Worm (Caenorhabditis elegans) whole organism, midembryonic: ENCODE results near the gene K01D12.20.

Experiments
- T22C8.4 ChIP-seq: fragments of 200-800 bp; sonication (Bioruptor generic); IDR thresholded peaks from 2 replicates; pipeline ENCODE4 v1.3.6; 2022; ENCODE audit warnings: missing genetic modification characterization, missing compliant biosample characterization
- cog-1 ChIP-seq: sonication (generic microtip); optimal IDR thresholded peaks from 2 replicates; lab custom pipeline; 2016; ENCODE audit warnings: missing genetic modification characterization, missing compliant biosample characterization
- flt-1 ChIP-seq: fragments of 200-800 bp; sonication (Bioruptor generic); IDR thresholded peaks from 2 replicates; pipeline ENCODE4 v1.3.6; 2022; ENCODE audit warnings: missing genetic modification characterization, missing compliant biosample characterization
- klf-2 ChIP-seq: fragments of 200-800 bp; sonication (Bioruptor generic); conservative IDR thresholded peaks from 2 replicates; pipeline ENCODE4 v1.3.6; 2022; ENCODE audit warnings: missing genetic modification reagents, missing genetic modification characterization, missing compliant biosample characterization
- med-1 ChIP-seq: sonication (generic microtip); optimal IDR thresholded peaks from 2 replicates; lab custom pipeline; 2017; ENCODE audit warnings: missing genetic modification characterization, mild to moderate bottlenecking, missing compliant biosample characterization, antibody characterized with exemption, missing genetic modification reagents; ENCODE audit not compliant: insufficient read depth
- ref-1 ChIP-seq: fragments of 200-800 bp; sonication (Bioruptor generic); conservative IDR thresholded peaks from 2 replicates; pipeline ENCODE4 v1.3.6; 2022; ENCODE audit warnings: missing genetic modification reagents, missing genetic modification characterization, missing compliant biosample characterization
- tab-1 ChIP-seq: fragments of 200-800 bp; sonication (Bioruptor generic); IDR thresholded peaks from 2 replicates; pipeline ENCODE4 v1.3.6; 2022; ENCODE audit warnings: missing genetic modification characterization, missing compliant biosample characterization
- ztf-23 ChIP-seq: fragments of 200-800 bp; sonication (Bioruptor generic); IDR thresholded peaks from 2 replicates; pipeline ENCODE4 v1.3.6; 2022; ENCODE audit warnings: missing genetic modification reagents, missing genetic modification characterization, missing compliant biosample characterization
- ztf-29 ChIP-seq: fragments of 200-800 bp; sonication (Bioruptor generic); IDR thresholded peaks from 2 replicates; pipeline ENCODE4 v1.3.6; 2022; ENCODE audit warnings: missing genetic modification reagents, missing genetic modification characterization, missing compliant biosample characterization

ce11 chrV:12395699-12396098, 4.9 kb downstream of the K01D12.20 start, which contains the start of gene twk-14:
- no peak for TF ChIP-seq flt-1 (GFP tag; lab: Robert Waterston, UW)
- no peak for TF ChIP-seq ztf-29 (GFP tag; lab: Robert Waterston, UW)
- TF ChIP-seq klf-2 (GFP tag; lab: Robert Waterston, UW), result no peak
- TF ChIP-seq ztf-23, result no peak
- TF ChIP-seq ref-1 (GFP tag; lab: Robert Waterston, UW), result no peak
- TF ChIP-seq tab-1, result no peak
- TF ChIP-seq med-1 (GFP tag; lab: Kevin White, UChicago), result no peak
- TF ChIP-seq T22C8.4 (GFP tag; lab: Robert Waterston, UW), result no peak
- TF ChIP-seq cog-1 (tag; lab: Kevin White, UChicago), result no peak
